Worm (Caenorhabditis elegans) whole organism, late embryonic: ENCODE data around the gene nlp-23.

ENCODE experiments used
- ama-1 ChIP-seq: fragments of 150-350 bp; optimal IDR thresholded peaks from 2 replicates; lab custom pipeline; 2014
- pha-4 ChIP-seq: fragments of 150-350 bp; optimal IDR thresholded peaks from 2 replicates; lab custom pipeline; 2018; ENCODE audit warnings: missing biosample characterization, missing genetic modification reagents, missing genetic modification characterization

DNA sequence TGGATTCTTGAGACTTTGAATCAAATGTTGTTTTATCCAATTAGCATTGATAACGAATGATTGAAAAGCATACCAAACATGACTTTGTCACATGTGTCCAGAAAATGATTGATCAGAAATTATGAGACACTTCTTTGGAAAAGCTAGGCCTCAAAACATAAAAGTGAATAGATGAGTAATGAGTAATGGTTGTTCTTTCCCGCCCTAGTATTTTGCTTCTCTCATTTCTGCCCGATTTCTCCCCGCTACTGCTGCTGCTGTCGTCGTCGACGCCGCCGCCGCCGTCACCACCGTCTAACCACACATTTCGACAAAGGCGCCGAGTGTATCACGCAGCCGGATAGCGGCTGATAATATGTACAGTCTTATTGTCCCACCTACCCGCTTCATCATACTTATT lies 42.7 kb upstream of the nlp-23 start, which contains the start of gene F47G3.1:
- no peak for TF ChIP-seq ama-1 (lab: Kevin White, UChicago)
- no peak for TF ChIP-seq pha-4
